Worm (Caenorhabditis elegans): ENCODE data around the gene C35D10.5.

- TF ChIP-seq lin-35 (GFP tag; optimal IDR thresholded peaks at IDR 0.05) (no peak), pqm-1 (tag; optimal IDR thresholded peaks at IDR 0.05) (no peak), tbx-2 (tag; optimal IDR thresholded peaks at IDR 0.05) (no peak), rnt-1 (tag; optimal IDR thresholded peaks at IDR 0.05) (no peak), pax-3 (tag; optimal IDR thresholded peaks at IDR 0.05) (no peak), lin-13 (GFP tag; optimal IDR thresholded peaks at IDR 0.05) (no peak), mdl-1 (tag; optimal IDR thresholded peaks at IDR 0.05) (no peak), nhr-84 (tag; optimal IDR thresholded peaks at IDR 0.05) (no peak), hlh-4 (tag; optimal IDR thresholded peaks at IDR 0.05) (no peak), unc-98 (GFP tag; IDR thresholded peaks at IDR 0.05) (no peak)
These were observed 31.9 kb upstream of the C35D10.5 start, which contains the start of gene nspd-9 for ce11 chrIII:4830207-4830606.

Measured in whole organism, L1 larva.